Worm (Caenorhabditis elegans): Measurements from ENCODE around the gene nuaf-3.

DNA sequence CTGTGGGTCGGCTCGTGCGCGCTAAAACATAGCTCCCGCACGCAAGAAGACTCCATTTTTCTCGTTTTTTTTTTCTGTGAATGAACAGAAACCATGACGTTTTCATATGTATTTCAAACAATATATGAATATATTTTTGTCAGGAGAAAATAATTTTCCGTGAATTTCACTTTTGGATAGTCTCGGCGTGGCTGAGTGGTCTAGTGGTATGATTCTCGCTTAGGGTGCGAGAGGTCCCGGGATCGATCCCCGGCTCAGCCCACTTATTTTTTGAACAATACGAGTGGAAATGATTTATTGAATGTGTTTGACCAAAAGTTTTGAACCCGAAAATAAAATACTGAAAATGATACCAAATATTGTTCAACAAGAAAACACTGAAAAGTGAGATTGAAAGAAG is 47.3 kb downstream of the nuaf-3 start:
- TF ChIP-seq lin-11 (tag; optimal IDR thresholded peaks at IDR 0.05): no peak
- no peak for TF ChIP-seq ceh-45 (GFP tag; IDR thresholded peaks at IDR 0.05)
- TF ChIP-seq fax-1 (tag; optimal IDR thresholded peaks at IDR 0.05): no peak
- no peak for TF ChIP-seq ceh-2 (tag; optimal IDR thresholded peaks at IDR 0.05)
- TF ChIP-seq sdc-2 (tag; optimal IDR thresholded peaks at IDR 0.05): no peak
- no peak for TF ChIP-seq ama-1 (optimal IDR thresholded peaks at IDR 0.05)
- TF ChIP-seq pqm-1 (tag; optimal IDR thresholded peaks at IDR 0.05): no peak
- no peak for TF ChIP-seq ceh-9 (tag; optimal IDR thresholded peaks at IDR 0.05)
